Worm (Caenorhabditis elegans) whole organism, late embryonic: ENCODE data around the gene lron-3.

Experiments
- F13H6.1 ChIP-seq: sonication (generic microtip); optimal IDR thresholded peaks from 2 replicates; lab custom pipeline; 2016; ENCODE audit warnings: missing genetic modification characterization, missing compliant biosample characterization
- K02D7.2 ChIP-seq: sonication (generic microtip); optimal IDR thresholded peaks from 2 replicates; lab custom pipeline; 2017; ENCODE audit warnings: mild to moderate bottlenecking, missing genetic modification characterization, missing compliant biosample characterization
- ama-1 ChIP-seq: fragments of 150-350 bp; optimal IDR thresholded peaks from 2 replicates; lab custom pipeline; 2014
- ceh-34 ChIP-seq: sonication (generic microtip); optimal IDR thresholded peaks from 2 replicates; lab custom pipeline; 2016; ENCODE audit warnings: mild to moderate bottlenecking, missing genetic modification characterization, missing compliant biosample characterization
- che-1 ChIP-seq: sonication (generic microtip); optimal IDR thresholded peaks from 2 replicates; lab custom pipeline; 2016; ENCODE audit warnings: mild to moderate bottlenecking, missing genetic modification characterization, missing compliant biosample characterization
- lim-6 ChIP-seq: sonication (generic microtip); optimal IDR thresholded peaks from 2 replicates; lab custom pipeline; 2016; ENCODE audit warnings: missing genetic modification characterization, missing compliant biosample characterization
- mec-3 ChIP-seq: sonication (generic microtip); optimal IDR thresholded peaks from 2 replicates; lab custom pipeline; 2016; ENCODE audit warnings: borderline replicate concordance, missing genetic modification characterization, missing compliant biosample characterization

DNA sequence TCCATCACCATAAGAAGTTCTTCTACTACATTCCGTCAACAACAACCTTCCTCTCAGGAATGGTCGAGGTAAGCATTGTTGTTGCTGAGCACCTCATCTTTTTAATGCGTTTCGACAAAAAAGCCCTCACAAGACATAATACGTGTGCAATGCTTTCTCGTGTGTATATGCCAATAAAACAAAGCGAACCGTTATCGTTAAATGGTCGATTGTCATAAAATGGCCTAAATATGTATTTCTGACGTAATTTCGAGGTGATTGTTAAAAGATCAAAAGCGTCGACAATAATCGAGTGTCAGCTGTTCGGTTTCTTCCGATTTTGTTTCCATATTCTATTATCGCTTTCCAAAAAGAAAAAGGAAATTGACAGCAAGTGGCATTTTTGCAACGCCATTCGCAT is 13.1 kb downstream of the lron-3 start:
- no peak for TF ChIP-seq F13H6.1 (tag; lab: Kevin White, UChicago)
- TF ChIP-seq K02D7.2 (tag; lab: Kevin White, UChicago) = no peak
- no peak for TF ChIP-seq mec-3 (tag; lab: Kevin White, UChicago)
- TF ChIP-seq lim-6 = no peak
- TF ChIP-seq ceh-34 (tag; lab: Kevin White, UChicago) = no peak
- no peak for TF ChIP-seq che-1 (tag; lab: Kevin White, UChicago)
- TF ChIP-seq ama-1 (lab: Kevin White, UChicago) = no peak
